Worm (Caenorhabditis elegans) whole organism, L4 larva: Measurements from ENCODE around the gene scrm-5.

Experiments used
- F10B5.3 ChIP-seq: sonication (generic microtip); optimal IDR thresholded peaks from 2 replicates; lab custom pipeline; 2016; ENCODE audit warnings: mild to moderate bottlenecking, missing genetic modification characterization, missing compliant biosample characterization
- F44E2.7 ChIP-seq: fragments of 200-800 bp; sonication (Bioruptor generic); IDR thresholded peaks from 2 replicates; pipeline ENCODE4 v2.1.2; 2022; ENCODE audit warnings: missing genetic modification characterization, missing compliant biosample characterization
- F49E8.2 ChIP-seq: sonication (generic microtip); optimal IDR thresholded peaks from 2 replicates; lab custom pipeline; 2016; ENCODE audit warnings: missing compliant biosample characterization, mild to moderate bottlenecking, missing genetic modification characterization, borderline replicate concordance
- R02D3.7 ChIP-seq: fragments of 150-350 bp; sonication (generic microtip); optimal IDR thresholded peaks from 3 replicates; lab custom pipeline; 2014; ENCODE audit warnings: missing biosample characterization, missing genetic modification characterization
- T20F7.1 ChIP-seq: fragments of 200-800 bp; sonication (Bioruptor generic); optimal IDR thresholded peaks from 2 replicates; lab custom pipeline; 2018; ENCODE audit warnings: mild to moderate bottlenecking, missing genetic modification characterization, missing compliant biosample characterization
- T26A8.4 ChIP-seq: fragments of 200-800 bp; sonication (Bioruptor generic); IDR thresholded peaks from 2 replicates; pipeline ENCODE4 v1.3.6; 2022; ENCODE audit warnings: missing genetic modification characterization, missing compliant biosample characterization
- Y48G9A.11 ChIP-seq: fragments of 200-800 bp; sonication (Bioruptor generic); IDR thresholded peaks from 2 replicates; pipeline ENCODE4 v1.3.6; 2022; ENCODE audit warnings: missing genetic modification reagents, missing genetic modification characterization, missing compliant biosample characterization
- ZK337.2 ChIP-seq: fragments of 200-800 bp; sonication (Bioruptor generic); IDR thresholded peaks from 2 replicates; pipeline ENCODE4 v1.3.6; 2022; ENCODE audit warnings: missing genetic modification reagents, missing genetic modification characterization, missing compliant biosample characterization
- attf-4 ChIP-seq: sonication (generic microtip); optimal IDR thresholded peaks from 3 replicates; lab custom pipeline; 2017; ENCODE audit warnings: missing biosample characterization, missing genetic modification characterization
- ceh-28 ChIP-seq: fragments of 150-350 bp; optimal IDR thresholded peaks from 2 replicates; lab custom pipeline; 2014; ENCODE audit warnings: missing biosample characterization, missing genetic modification reagents, missing genetic modification characterization
- ceh-32 ChIP-seq: sonication (generic microtip); optimal IDR thresholded peaks from 2 replicates; lab custom pipeline; 2016; ENCODE audit warnings: mild to moderate bottlenecking, missing genetic modification characterization, missing compliant biosample characterization; ENCODE audit not compliant: poor library complexity
- ces-1 ChIP-seq: fragments of 150-350 bp; sonication (generic microtip); optimal IDR thresholded peaks from 4 replicates; lab custom pipeline; 2014; ENCODE audit warnings: missing biosample characterization, missing genetic modification reagents, missing genetic modification characterization
- daf-12 ChIP-seq: fragments of 150-350 bp; optimal IDR thresholded peaks from 2 replicates; lab custom pipeline; 2014; ENCODE audit warnings: missing biosample characterization, missing genetic modification reagents, missing genetic modification characterization
- daf-16 ChIP-seq, 3 experiments: sonication (generic microtip); optimal IDR thresholded peaks; 2 replicates each; lab custom pipeline; 2016 to 2017; ENCODE audit warnings: missing genetic modification characterization in 3 of 3, missing genetic modification reagents in 3 of 3, mild to moderate bottlenecking in 2 of 3, missing compliant biosample characterization in 2 of 3, missing biosample characterization in 1 of 3, moderate library complexity in 1 of 3
- gei-8 ChIP-seq: fragments of 200-800 bp; sonication (Bioruptor generic); optimal IDR thresholded peaks from 2 replicates; lab custom pipeline; 2018; ENCODE audit warnings: mild to moderate bottlenecking, missing genetic modification characterization, missing compliant biosample characterization
- hif-1 ChIP-seq, 2 experiments: sonication (generic microtip); optimal IDR thresholded peaks; 2 replicates each; lab custom pipeline; 2016 to 2017; ENCODE audit warnings: missing compliant biosample characterization in 2 of 2, missing genetic modification characterization in 2 of 2, missing genetic modification reagents in 2 of 2, missing genotype in 2 of 2, mild to moderate bottlenecking in 1 of 2
- jun-1 ChIP-seq: fragments of 150-350 bp; optimal IDR thresholded peaks from 2 replicates; lab custom pipeline; 2014; ENCODE audit warnings: missing biosample characterization, missing genetic modification reagents, missing genetic modification characterization
- lim-7 ChIP-seq: fragments of 200-800 bp; sonication (Bioruptor generic); IDR thresholded peaks from 2 replicates; pipeline ENCODE4 v1.3.6; 2022; ENCODE audit warnings: missing genetic modification characterization, missing compliant biosample characterization
- lin-38 ChIP-seq: fragments of 200-800 bp; sonication (Bioruptor generic); IDR thresholded peaks from 2 replicates; pipeline ENCODE4 v1.3.6; 2022; ENCODE audit warnings: missing genetic modification reagents, missing genetic modification characterization, missing compliant biosample characterization
- madf-9 ChIP-seq: fragments of 200-800 bp; sonication (Bioruptor generic); conservative IDR thresholded peaks from 2 replicates; pipeline ENCODE4 v1.3.6; 2022; ENCODE audit warnings: missing genetic modification reagents, missing genetic modification characterization, missing compliant biosample characterization
- mdl-1 ChIP-seq, 2 experiments: fragments of 150-350 bp in 1 of 2; sonication (generic microtip) in 1 of 2; optimal IDR thresholded peaks; 2 replicates each; lab custom pipeline; 2014 to 2017; ENCODE audit warnings: missing biosample characterization in 2 of 2, missing genetic modification characterization in 2 of 2
- mxl-2 ChIP-seq: fragments of 200-800 bp; sonication (Bioruptor generic); conservative IDR thresholded peaks from 2 replicates; pipeline ENCODE4 v1.3.6; 2022; ENCODE audit warnings: missing genetic modification reagents, missing genetic modification characterization, missing compliant biosample characterization
- pqm-1 ChIP-seq: sonication (generic microtip); optimal IDR thresholded peaks from 2 replicates; lab custom pipeline; 2017; ENCODE audit warnings: missing biosample characterization, missing genetic modification characterization
- rbr-2 ChIP-seq: sonication (generic microtip); optimal IDR thresholded peaks from 2 replicates; lab custom pipeline; 2016; ENCODE audit warnings: missing genotype, missing genetic modification characterization, missing compliant biosample characterization
- skn-1 ChIP-seq: fragments of 150-350 bp; optimal IDR thresholded peaks from 2 replicates; lab custom pipeline; 2014; ENCODE audit warnings: missing biosample characterization, missing genetic modification characterization
- snpc-1.2 ChIP-seq: fragments of 200-800 bp; sonication (Bioruptor generic); IDR thresholded peaks from 2 replicates; pipeline ENCODE4 v1.3.6; 2022; ENCODE audit warnings: missing genetic modification reagents, missing genetic modification characterization, missing compliant biosample characterization
- unc-39 ChIP-seq: sonication (generic microtip); optimal IDR thresholded peaks from 2 replicates; lab custom pipeline; 2017; ENCODE audit warnings: missing biosample characterization, missing genetic modification characterization
- zfp-2 ChIP-seq: sonication (generic microtip); optimal IDR thresholded peaks from 2 replicates; lab custom pipeline; 2016; ENCODE audit warnings: mild to moderate bottlenecking, missing genetic modification characterization, missing compliant biosample characterization
- zip-11 ChIP-seq: fragments of 200-800 bp; sonication (Bioruptor generic); IDR thresholded peaks from 2 replicates; pipeline ENCODE4 v1.3.6; 2022; ENCODE audit warnings: missing genetic modification characterization, missing compliant biosample characterization

Gene scrm-5

ce11 chrIV:4172242-4172641 lies 10.0 kb downstream of the scrm-5 start:
- TF ChIP-seq ceh-28 (tag; lab: Kevin White, UChicago) (peak; percentile 52), madf-9 (GFP tag; lab: Robert Waterston, UW) (no peak), lim-7 (GFP tag; lab: Robert Waterston, UW) (0 out of 2 replicates have a peak, but pooled peaks have one; percentile 28)
- TF ChIP-seq, all 104 proteins: peak for 2

ce11 chrIV:4173789-4174188 lies 11.6 kb downstream of the scrm-5 start, which contains the start of gene rnp-3:
Gene rnp-3 (plus strand): TSS chrIV:4174089.
- TF ChIP-seq ceh-32 (tag; lab: Kevin White, UChicago), result no peak
- no peak for TF ChIP-seq gei-8 (GFP tag; lab: Kevin White, UChicago)
- no peak for TF ChIP-seq daf-12 (tag; lab: Kevin White, UChicago)
- no peak for TF ChIP-seq rbr-2 (tag; lab: Kevin White, UChicago)
- no peak for TF ChIP-seq skn-1 (tag; lab: Kevin White, UChicago)
- no peak for TF ChIP-seq F10B5.3 (tag; lab: Kevin White, UChicago)
- no peak for TF ChIP-seq ces-1 (GFP tag; lab: Kevin White, UChicago)
- no peak for TF ChIP-seq madf-9 (GFP tag; lab: Robert Waterston, UW)
- no peak for TF ChIP-seq lim-7 (GFP tag; lab: Robert Waterston, UW)

ce11 chrIV:4176088-4176487 lies 13.9 kb downstream of the scrm-5 start, which contains the start of gene dnj-15:
Gene dnj-15 (plus strand): TSS chrIV:4176388.
- TF ChIP-seq daf-16 (GFP tag; optimal IDR thresholded peaks at IDR 0.05; lab: Kevin White, UChicago) (no peak), daf-16 (tag; optimal IDR thresholded peaks at IDR 0.05; lab: Kevin White, UChicago) (no peak), ZK337.2 (GFP tag; lab: Robert Waterston, UW) (no peak), zfp-2 (no peak), mxl-2 (GFP tag; lab: Robert Waterston, UW) (no peak), jun-1 (tag; lab: Kevin White, UChicago) (no peak), F44E2.7 (GFP tag; lab: Robert Waterston, UW) (no peak), pqm-1 (tag; lab: Kevin White, UChicago) (no peak), hif-1 (tag; optimal IDR thresholded peaks at IDR 0.05; lab: Kevin White, UChicago) (no peak), rbr-2 (tag; lab: Kevin White, UChicago) (no peak), T26A8.4 (GFP tag; lab: Robert Waterston, UW) (no peak), madf-9 (GFP tag; lab: Robert Waterston, UW) (no peak), attf-4 (tag; lab: Kevin White, UChicago) (no peak), R02D3.7 (tag; lab: Kevin White, UChicago) (no peak), snpc-1.2 (GFP tag; lab: Robert Waterston, UW) (no peak)

ce11 chrIV:4176659-4177058 lies 14.4 kb downstream of the scrm-5 start:
- peak; percentile 25; the same call in 1 of the 2 replicates for TF ChIP-seq lin-38 (GFP tag; lab: Robert Waterston, UW)
- peak; percentile 97 for TF ChIP-seq Y48G9A.11 (GFP tag; lab: Robert Waterston, UW)
- peak; percentile 71 for TF ChIP-seq F49E8.2 (tag; lab: Kevin White, UChicago)
- no peak for TF ChIP-seq mdl-1 (tag; optimal IDR thresholded peaks at IDR 0.05; lab: Kevin White, UChicago)
- TF ChIP-seq T20F7.1 (GFP tag; lab: Kevin White, UChicago), result peak; percentile 19

- TF ChIP-seq Y48G9A.11 (GFP tag; lab: Robert Waterston, UW) (peak; percentile 89), unc-39 (tag; lab: Kevin White, UChicago) (no peak)
Observed at ce11 chrIV:4177560-4177959, 15.3 kb downstream of the scrm-5 start.

- 0 out of 2 replicates have a peak, but pooled peaks have one; percentile 19 for TF ChIP-seq Y48G9A.11 (GFP tag; lab: Robert Waterston, UW)
- no peak for TF ChIP-seq zip-11
Observed at ce11 chrIV:4178424-4178823, 16.2 kb downstream of the scrm-5 start, which contains the start of gene tsen-34. Gene tsen-34 (plus strand): TSS chrIV:4178457.
